Fruit fly (Drosophila melanogaster): ENCODE results near the gene PICK1.

The PICK1 gene

dm6 chr2L:12712255-12712654 lies 17.4 kb downstream of the PICK1 start (continued):
- TF ChIP-seq Dip3 (GFP tag; optimal IDR thresholded peaks at IDR 0.05) (no peak), CG7928 (GFP tag; optimal IDR thresholded peaks at IDR 0.05) (peak; percentile 91), Pdp1 (GFP tag; optimal IDR thresholded peaks at IDR 0.05) (peak in 1 of 2 experiments; percentile 6), Chrac-16 (GFP tag; optimal IDR thresholded peaks at IDR 0.05) (peak; percentile 2), zen (tag; optimal IDR thresholded peaks at IDR 0.05) (peak; percentile 10), CG14050 (GFP tag; IDR thresholded peaks at IDR 0.05) (no peak), jigr1 (GFP tag; IDR thresholded peaks at IDR 0.05) (no peak), Sry-δ (GFP tag; optimal IDR thresholded peaks at IDR 0.05) (peak; percentile 6), lab (GFP tag; optimal IDR thresholded peaks at IDR 0.05) (no peak), Hand (GFP tag; optimal IDR thresholded peaks at IDR 0.05) (no peak), sna (GFP tag; IDR thresholded peaks at IDR 0.05; ENCODE audit: partially characterized antibody) (0 out of 2 replicates have a peak, but pooled peaks have one; percentile 15), Dp (GFP tag; optimal IDR thresholded peaks at IDR 0.05) (peak; percentile 26), CG9876 (GFP tag; optimal IDR thresholded peaks at IDR 0.05) (no peak), knrl (GFP tag; IDR thresholded peaks at IDR 0.05; ENCODE audit: partially characterized antibody) (0 out of 3 replicates have a peak, but pooled peaks have one; percentile 3), Doc2 (GFP tag; IDR thresholded peaks at IDR 0.05) (no peak), CG31441 (GFP tag; IDR thresholded peaks at IDR 0.05) (no peak), CrebB (tag; optimal IDR thresholded peaks at IDR 0.05) (no peak), CG2199 (GFP tag; IDR thresholded peaks at IDR 0.05) (no peak), trem (tag; optimal IDR thresholded peaks at IDR 0.05) (peak; percentile 69), CG9797 (GFP tag; optimal IDR thresholded peaks at IDR 0.05) (peak; percentile 79), fd102C (GFP tag; optimal IDR thresholded peaks at IDR 0.05) (no peak), MBD-R2 (GFP tag; IDR thresholded peaks at IDR 0.05) (peak; percentile 84), stwl (tag; optimal IDR thresholded peaks at IDR 0.05) (peak; percentile 84), CG34422 (GFP tag; IDR thresholded peaks at IDR 0.05) (peak; percentile 61; the same call in 1 of the 3 replicates), Mad (GFP tag; optimal IDR thresholded peaks at IDR 0.05) (no peak), CG8290 (GFP tag; optimal IDR thresholded peaks at IDR 0.05) (no peak), CG8290 (tag; optimal IDR thresholded peaks at IDR 0.05) (no peak), CG18764 (GFP tag; optimal IDR thresholded peaks at IDR 0.05) (no peak), sens (GFP tag) (peak; percentile 41), nerfin-2 (GFP tag; IDR thresholded peaks at IDR 0.05; ENCODE audit: partially characterized antibody) (peak; percentile 11; the same call in 1 of the 2 replicates), YL-1 (GFP tag; optimal IDR thresholded peaks at IDR 0.05) (peak; percentile 65), disco-r (GFP tag; optimal IDR thresholded peaks at IDR 0.05) (no peak), hb (GFP tag; IDR thresholded peaks at IDR 0.05; ENCODE audit: partially characterized antibody) (no peak), CG12659 (GFP tag; optimal IDR thresholded peaks at IDR 0.05) (peak; percentile 54), al (GFP tag; IDR thresholded peaks at IDR 0.05) (no peak), NfI (GFP tag; optimal IDR thresholded peaks at IDR 0.05) (peak; percentile 3), tap (tag; optimal IDR thresholded peaks at IDR 0.05) (no peak), CG17829 (tag; optimal IDR thresholded peaks at IDR 0.05) (peak; percentile 52), gfzf (GFP tag; optimal IDR thresholded peaks at IDR 0.05) (peak; percentile 68), Dip2 (GFP tag; IDR thresholded peaks at IDR 0.05) (no peak), H2.0 (GFP tag; IDR thresholded peaks at IDR 0.05) (no peak), nerfin-1 (tag; optimal IDR thresholded peaks at IDR 0.05) (no peak), chif (GFP tag; optimal IDR thresholded peaks at IDR 0.05) (no peak), CG11504 (tag; optimal IDR thresholded peaks at IDR 0.05) (no peak), Sin3A (optimal IDR thresholded peaks at IDR 0.05) (peak; percentile 33), CG10267 (tag; optimal IDR thresholded peaks at IDR 0.05) (peak; percentile 64), CG30020 (tag; optimal IDR thresholded peaks at IDR 0.05) (peak; percentile 63), exex (tag; optimal IDR thresholded peaks at IDR 0.05) (no peak), CG32772 (GFP tag; IDR thresholded peaks at IDR 0.05) (no peak), odd (GFP tag; optimal IDR thresholded peaks at IDR 0.05) (no peak), ssp (GFP tag; IDR thresholded peaks at IDR 0.05) (0 out of 2 replicates have a peak, but pooled peaks have one; percentile 7)
